Fruit fly (Drosophila melanogaster) S2 (cell line): ENCODE results near the gene CG7550.

Experiments
- CG8478 ChIP-seq: fragments of >200 bp; optimal IDR thresholded peaks from 2 replicates; lab custom pipeline; 2018
- CTCF ChIP-seq, 2 experiments: fragments of >200 bp; optimal IDR thresholded peaks; 2 replicates each; lab custom pipeline; 2018

DNA sequence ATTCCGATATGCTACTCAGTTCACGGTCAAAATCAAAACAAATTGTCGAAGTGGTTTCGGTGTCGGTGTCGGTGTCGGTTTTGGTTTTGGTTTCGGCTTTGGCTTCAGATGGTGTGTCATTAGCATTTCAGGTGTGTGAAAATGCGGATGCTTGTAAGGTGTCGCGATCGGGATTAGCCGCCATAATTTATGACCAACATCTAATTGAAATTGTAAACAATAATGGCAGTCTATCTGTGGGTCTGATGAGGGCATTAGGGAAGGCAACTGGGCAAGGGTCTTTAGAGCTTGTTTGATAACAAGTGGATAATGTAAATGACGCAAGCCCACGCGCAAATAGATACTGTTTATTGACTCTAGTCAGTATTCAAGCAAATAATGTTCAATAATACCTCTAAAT, 49.4 kb downstream of the CG7550 start:
- no peak for TF ChIP-seq CG8478 (lab: Kevin White, UChicago)
- no peak for TF ChIP-seq CTCF (optimal IDR thresholded peaks at IDR 0.05; lab: Kevin White, UChicago)
